Worm (Caenorhabditis elegans): Measurements from ENCODE around the gene H40L08.3.

H40L08.3 gene

DNA sequence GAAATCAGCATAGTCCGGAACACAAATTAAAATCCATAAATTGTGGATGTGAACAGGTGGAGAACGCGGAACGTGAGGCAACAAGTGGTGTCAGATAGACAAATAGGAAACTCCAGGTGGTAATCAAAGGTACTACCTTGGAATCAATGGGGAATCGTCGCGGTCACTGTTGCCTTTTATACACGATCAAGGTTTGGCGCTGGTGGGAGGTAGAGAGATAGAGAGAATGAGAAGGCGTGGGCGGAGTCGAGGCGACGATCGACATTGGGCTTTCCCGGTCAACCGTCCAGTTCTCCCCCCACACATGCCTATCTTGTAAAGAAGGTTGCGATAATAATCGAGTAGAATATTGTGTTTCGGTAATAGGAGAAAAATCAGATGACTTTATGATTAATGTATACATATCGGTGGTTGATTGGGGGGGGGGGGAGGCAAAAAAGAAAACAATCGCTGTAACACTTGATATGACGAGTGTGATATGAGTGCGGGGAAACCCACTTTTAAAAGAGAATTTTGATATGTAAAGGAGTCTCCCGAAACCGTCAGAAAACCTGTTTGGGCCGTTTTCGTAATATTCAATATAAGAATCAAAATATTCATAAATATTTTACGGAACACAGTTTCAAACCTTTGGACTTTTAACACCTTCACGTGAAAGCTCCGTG lies 1.8 kb upstream of the H40L08.3 start, which contains the start of the genes H40L08.8, H40L08.2 and H40L08.7:
H40L08.8 (minus strand) TSS at position 37 of the 665 bp plus-strand sequence.
H40L08.2 (minus strand) TSS at position 148 of the 665 bp plus-strand sequence.
H40L08.7 (minus strand) TSS at position 148 of the 665 bp plus-strand sequence.
- no peak for TF ChIP-seq tbx-8 (GFP tag; optimal IDR thresholded peaks at IDR 0.05)
- TF ChIP-seq ham-2 (GFP tag; optimal IDR thresholded peaks at IDR 0.05) = peak; percentile 38
- no peak for TF ChIP-seq elt-1 (tag; optimal IDR thresholded peaks at IDR 0.05; ENCODE audit: borderline replicate concordance, insufficient read depth)
- TF ChIP-seq nhr-28 (tag; optimal IDR thresholded peaks at IDR 0.05) = no peak
- TF ChIP-seq unc-62 (GFP tag; optimal IDR thresholded peaks at IDR 0.05) = no peak
- TF ChIP-seq ceh-83 (GFP tag; optimal IDR thresholded peaks at IDR 0.05) = no peak
- no peak for TF ChIP-seq ces-1 (GFP tag; optimal IDR thresholded peaks at IDR 0.05)

DNA sequence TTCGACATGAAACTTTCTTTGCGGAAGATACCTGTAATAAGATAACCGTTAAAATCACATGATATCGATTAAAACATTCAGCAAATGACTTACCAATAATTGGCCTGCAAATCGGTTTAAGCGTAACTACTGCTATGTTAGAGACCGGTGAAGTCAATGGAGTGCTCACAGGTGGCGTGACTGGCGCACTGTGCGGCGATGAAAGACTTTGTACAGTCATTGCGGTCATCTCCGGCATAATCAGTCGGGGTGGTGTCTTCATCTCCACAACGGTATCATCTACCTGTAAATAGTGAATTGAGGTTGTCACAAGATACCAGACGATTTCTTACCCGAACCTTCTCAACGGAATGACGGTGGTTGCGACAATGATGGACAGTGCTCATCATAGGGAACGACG lies 1.0 kb upstream of the H40L08.3 start:
- TF ChIP-seq mls-2 (tag; optimal IDR thresholded peaks at IDR 0.05) (no peak), bed-3 (GFP tag; optimal IDR thresholded peaks at IDR 0.05) (no peak), blmp-1 (tag; optimal IDR thresholded peaks at IDR 0.05) (no peak), mep-1 (tag; optimal IDR thresholded peaks at IDR 0.05) (no peak), nhr-28 (tag; optimal IDR thresholded peaks at IDR 0.05) (no peak), pha-4 (tag; optimal IDR thresholded peaks at IDR 0.05) (no peak), ceh-39 (tag; optimal IDR thresholded peaks at IDR 0.05) (no peak), unc-62 (GFP tag; optimal IDR thresholded peaks at IDR 0.05) (no peak), flh-1 (GFP tag; optimal IDR thresholded peaks at IDR 0.05) (no peak), elt-1 (tag; optimal IDR thresholded peaks at IDR 0.05; ENCODE audit: borderline replicate concordance, insufficient read depth) (no peak), nhr-2 (tag; optimal IDR thresholded peaks at IDR 0.05) (no peak), nhr-237 (tag; optimal IDR thresholded peaks at IDR 0.05) (no peak), sptf-1 (tag; optimal IDR thresholded peaks at IDR 0.05) (no peak), snpc-4 (tag; optimal IDR thresholded peaks at IDR 0.05) (no peak), nhr-76 (tag; optimal IDR thresholded peaks at IDR 0.05) (no peak)

DNA sequence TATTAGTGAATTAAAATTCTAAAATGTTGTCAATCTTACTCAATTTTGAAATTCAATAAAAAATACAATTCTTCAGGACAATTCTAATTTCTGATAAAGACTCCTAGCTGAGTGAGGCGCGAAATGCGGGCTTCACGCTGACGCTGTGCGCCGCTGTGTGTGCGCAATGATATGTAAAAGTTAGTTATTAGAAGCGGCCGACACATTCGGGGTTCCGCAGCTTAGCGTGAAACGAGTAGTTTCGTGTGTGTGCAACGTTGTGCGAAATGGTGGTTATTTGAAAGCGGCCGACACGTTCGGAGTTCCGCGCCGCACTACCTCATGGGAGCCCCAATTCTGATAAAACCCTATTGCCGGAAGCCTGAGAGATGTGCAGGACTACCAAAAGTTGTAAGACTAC lies 722 bp downstream of the H40L08.3 start:
- TF ChIP-seq blmp-1 (tag; optimal IDR thresholded peaks at IDR 0.05) = no peak
- no peak for TF ChIP-seq lsy-2 (tag; optimal IDR thresholded peaks at IDR 0.05)
- no peak for TF ChIP-seq nhr-237 (tag; optimal IDR thresholded peaks at IDR 0.05)
- TF ChIP-seq elt-3 (tag; optimal IDR thresholded peaks at IDR 0.05) = no peak
- TF ChIP-seq tbx-8 (GFP tag; optimal IDR thresholded peaks at IDR 0.05) = no peak
- TF ChIP-seq mep-1 (tag; optimal IDR thresholded peaks at IDR 0.05) = no peak
- no peak for TF ChIP-seq ceh-43 (GFP tag; optimal IDR thresholded peaks at IDR 0.05)
- no peak for TF ChIP-seq nhr-12 (tag; optimal IDR thresholded peaks at IDR 0.05)
- no peak for TF ChIP-seq ces-1 (GFP tag; optimal IDR thresholded peaks at IDR 0.05)
- no peak for TF ChIP-seq ham-2 (GFP tag; optimal IDR thresholded peaks at IDR 0.05)
- no peak for TF ChIP-seq ceh-83 (GFP tag; optimal IDR thresholded peaks at IDR 0.05)
- no peak for TF ChIP-seq lin-32 (GFP tag; optimal IDR thresholded peaks at IDR 0.05)
- no peak for TF ChIP-seq ztf-11 (tag; optimal IDR thresholded peaks at IDR 0.05)
- TF ChIP-seq nhr-76 (tag; optimal IDR thresholded peaks at IDR 0.05) = no peak
- no peak for TF ChIP-seq ceh-39 (tag; optimal IDR thresholded peaks at IDR 0.05)
- TF ChIP-seq unc-39 (tag; optimal IDR thresholded peaks at IDR 0.05) = no peak
- no peak for TF ChIP-seq sptf-1 (tag; optimal IDR thresholded peaks at IDR 0.05)
- no peak for TF ChIP-seq bed-3 (GFP tag; optimal IDR thresholded peaks at IDR 0.05)
- TF ChIP-seq hlh-1 (tag; optimal IDR thresholded peaks at IDR 0.05) = no peak
- no peak for TF ChIP-seq flh-1 (GFP tag; optimal IDR thresholded peaks at IDR 0.05)

DNA sequence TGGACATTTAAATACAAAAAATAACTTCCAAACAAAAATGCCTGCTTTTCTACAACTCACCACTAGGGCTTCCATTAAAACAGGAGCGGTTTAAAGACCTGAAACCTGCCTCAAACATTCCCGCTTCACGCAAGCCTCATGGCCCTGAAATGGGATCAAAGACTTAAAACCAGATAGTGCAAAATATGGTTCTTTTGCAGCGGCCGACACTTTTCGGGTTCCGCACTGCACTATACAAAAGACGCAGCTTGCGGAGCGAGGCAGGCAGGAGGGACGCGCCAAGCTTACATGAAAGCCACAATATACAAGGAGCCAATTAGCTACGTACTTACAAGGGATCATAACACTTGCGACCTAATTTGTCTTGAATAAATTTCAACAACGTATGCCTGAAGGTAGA lies 2.4 kb downstream of the H40L08.3 start:
- TF ChIP-seq flh-1 (GFP tag; optimal IDR thresholded peaks at IDR 0.05) = no peak
- no peak for TF ChIP-seq mls-2 (tag; optimal IDR thresholded peaks at IDR 0.05)

DNA sequence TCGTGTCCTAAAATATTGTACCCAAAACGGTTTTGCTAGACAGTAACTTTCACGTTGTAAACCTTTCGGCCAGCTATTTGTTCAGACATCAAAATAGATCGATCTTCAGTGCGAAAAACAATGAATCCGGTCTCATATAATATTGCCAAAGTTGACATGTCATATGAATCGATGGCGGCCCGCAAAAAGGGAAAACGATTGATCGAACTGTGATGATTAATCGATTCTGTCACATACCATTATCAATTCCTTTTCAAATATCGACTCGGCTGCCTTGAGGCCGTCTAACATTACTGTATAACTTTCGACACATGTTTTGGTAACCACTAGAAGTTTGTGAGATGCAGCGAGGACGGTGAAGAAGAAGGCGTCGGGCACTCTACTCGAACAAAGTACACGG lies 3.0 kb downstream of the H40L08.3 start:
- TF ChIP-seq ztf-11 (tag; optimal IDR thresholded peaks at IDR 0.05) (no peak), lin-32 (GFP tag; optimal IDR thresholded peaks at IDR 0.05) (no peak), sptf-1 (tag; optimal IDR thresholded peaks at IDR 0.05) (no peak), nhr-76 (tag; optimal IDR thresholded peaks at IDR 0.05) (no peak), lsy-2 (tag; optimal IDR thresholded peaks at IDR 0.05) (no peak)

DNA sequence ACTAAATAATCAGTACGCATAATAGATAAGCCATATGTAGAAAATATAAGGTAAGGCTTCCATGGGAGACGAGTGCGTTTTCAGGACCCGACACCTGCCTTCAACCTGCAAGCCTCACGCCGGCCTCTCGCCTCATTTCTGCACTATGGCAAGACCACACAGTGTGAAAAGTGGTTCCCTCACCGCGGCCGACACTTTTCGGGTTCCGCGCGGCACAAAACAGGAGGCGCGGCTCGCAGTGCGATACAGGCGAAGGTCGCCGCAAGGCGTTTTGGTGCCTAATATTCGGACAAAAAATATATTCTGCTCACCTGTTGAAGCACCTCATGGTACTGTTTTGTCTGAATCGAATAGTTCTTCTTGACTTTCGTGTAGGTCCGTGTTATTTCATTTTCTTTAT lies 5.8 kb downstream of the H40L08.3 start:
- no peak for TF ChIP-seq ces-1 (GFP tag; optimal IDR thresholded peaks at IDR 0.05)
- TF ChIP-seq ztf-11 (tag; optimal IDR thresholded peaks at IDR 0.05) = no peak
- no peak for TF ChIP-seq bed-3 (GFP tag; optimal IDR thresholded peaks at IDR 0.05)
- no peak for TF ChIP-seq nhr-237 (tag; optimal IDR thresholded peaks at IDR 0.05)
- no peak for TF ChIP-seq ham-2 (GFP tag; optimal IDR thresholded peaks at IDR 0.05)

Data from whole organism, mixed stage, embryonic.